Worm (Caenorhabditis elegans) whole organism, midembryonic: Measurements from ENCODE around the gene frm-7.

Experiments used
- T22C8.4 ChIP-seq: fragments of 200-800 bp; sonication (Bioruptor generic); IDR thresholded peaks from 2 replicates; pipeline ENCODE4 v1.3.6; 2022; ENCODE audit warnings: missing genetic modification characterization, missing compliant biosample characterization
- cog-1 ChIP-seq: sonication (generic microtip); optimal IDR thresholded peaks from 2 replicates; lab custom pipeline; 2016; ENCODE audit warnings: missing genetic modification characterization, missing compliant biosample characterization
- flt-1 ChIP-seq: fragments of 200-800 bp; sonication (Bioruptor generic); IDR thresholded peaks from 2 replicates; pipeline ENCODE4 v1.3.6; 2022; ENCODE audit warnings: missing genetic modification characterization, missing compliant biosample characterization
- klf-2 ChIP-seq: fragments of 200-800 bp; sonication (Bioruptor generic); conservative IDR thresholded peaks from 2 replicates; pipeline ENCODE4 v1.3.6; 2022; ENCODE audit warnings: missing genetic modification reagents, missing genetic modification characterization, missing compliant biosample characterization
- med-1 ChIP-seq: sonication (generic microtip); optimal IDR thresholded peaks from 2 replicates; lab custom pipeline; 2017; ENCODE audit warnings: missing genetic modification characterization, mild to moderate bottlenecking, missing compliant biosample characterization, antibody characterized with exemption, missing genetic modification reagents; ENCODE audit not compliant: insufficient read depth
- ref-1 ChIP-seq: fragments of 200-800 bp; sonication (Bioruptor generic); conservative IDR thresholded peaks from 2 replicates; pipeline ENCODE4 v1.3.6; 2022; ENCODE audit warnings: missing genetic modification reagents, missing genetic modification characterization, missing compliant biosample characterization
- ztf-23 ChIP-seq: fragments of 200-800 bp; sonication (Bioruptor generic); IDR thresholded peaks from 2 replicates; pipeline ENCODE4 v1.3.6; 2022; ENCODE audit warnings: missing genetic modification reagents, missing genetic modification characterization, missing compliant biosample characterization
- ztf-29 ChIP-seq: fragments of 200-800 bp; sonication (Bioruptor generic); IDR thresholded peaks from 2 replicates; pipeline ENCODE4 v1.3.6; 2022; ENCODE audit warnings: missing genetic modification reagents, missing genetic modification characterization, missing compliant biosample characterization

DNA sequence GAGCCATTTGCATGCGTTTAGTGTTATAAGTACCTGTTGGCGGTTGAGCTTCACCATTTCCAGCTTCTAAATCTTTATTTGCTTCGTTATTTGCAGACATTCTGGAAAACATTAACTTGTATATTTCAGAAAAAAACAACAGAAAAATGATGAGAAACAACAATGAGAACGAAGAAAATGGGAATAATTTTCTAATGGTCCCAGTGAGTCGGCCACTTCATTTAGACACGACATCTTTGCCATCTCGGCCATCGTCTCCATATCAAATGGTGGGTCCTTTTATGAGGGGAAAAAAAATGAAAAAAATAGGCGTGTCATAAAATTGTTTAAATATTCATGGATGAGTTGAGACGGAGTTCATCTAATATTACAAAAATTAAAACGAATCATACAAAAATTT lies 43.5 kb downstream of the frm-7 start, which contains the start of gene snb-2:
- TF ChIP-seq flt-1 (GFP tag; lab: Robert Waterston, UW): no peak
- TF ChIP-seq cog-1: no peak
- TF ChIP-seq ztf-23 (GFP tag; lab: Robert Waterston, UW): no peak
- TF ChIP-seq ztf-29 (GFP tag; lab: Robert Waterston, UW): no peak
- TF ChIP-seq klf-2 (GFP tag; lab: Robert Waterston, UW): no peak
- no peak for TF ChIP-seq ref-1 (GFP tag; lab: Robert Waterston, UW)
- no peak for TF ChIP-seq med-1
- no peak for TF ChIP-seq T22C8.4 (GFP tag; lab: Robert Waterston, UW)
